Fruit fly (Drosophila melanogaster): ENCODE measurements around the gene CG14253.

dm6 chr3R:26984437-26984836 lies 6.1 kb downstream of the CG14253 start:
- TF ChIP-seq kay (GFP tag; ENCODE audit: borderline replicate concordance) (no peak), CG33017 (tag; optimal IDR thresholded peaks at IDR 0.05) (no peak), CG5204 (GFP tag; optimal IDR thresholded peaks at IDR 0.05) (no peak), Clk (GFP tag; optimal IDR thresholded peaks at IDR 0.05) (no peak), CG7045 (GFP tag; optimal IDR thresholded peaks at IDR 0.05) (no peak), Hr96 (GFP tag; optimal IDR thresholded peaks at IDR 0.05) (no peak), CG14711 (tag; optimal IDR thresholded peaks at IDR 0.05) (no peak), toe (GFP tag; optimal IDR thresholded peaks at IDR 0.05) (no peak), tj (GFP tag; optimal IDR thresholded peaks at IDR 0.05) (no peak), Mnt (GFP tag; optimal IDR thresholded peaks at IDR 0.05) (no peak), cnc (optimal IDR thresholded peaks at IDR 0.05) (no peak), Crg-1 (GFP tag; optimal IDR thresholded peaks at IDR 0.05) (no peak)

All from whole organism, adult.